Fruit fly (Drosophila melanogaster) S2 (cell line): ENCODE measurements around the gene drongo.

Source experiments
- CG8478 ChIP-seq: fragments of >200 bp; optimal IDR thresholded peaks from 2 replicates; lab custom pipeline; 2018
- CTCF ChIP-seq, 2 experiments: fragments of >200 bp; optimal IDR thresholded peaks; 2 replicates each; lab custom pipeline; 2018

dm6 chr2L:868961-869360, 18.1 kb upstream of the drongo start:
- TF ChIP-seq CG8478 (lab: Kevin White, UChicago) (no peak), CTCF (optimal IDR thresholded peaks at IDR 0.05; lab: Kevin White, UChicago) (no peak)
